Fruit fly (Drosophila melanogaster): ENCODE results near the gene CCT2.

The CCT2 gene

DNA sequence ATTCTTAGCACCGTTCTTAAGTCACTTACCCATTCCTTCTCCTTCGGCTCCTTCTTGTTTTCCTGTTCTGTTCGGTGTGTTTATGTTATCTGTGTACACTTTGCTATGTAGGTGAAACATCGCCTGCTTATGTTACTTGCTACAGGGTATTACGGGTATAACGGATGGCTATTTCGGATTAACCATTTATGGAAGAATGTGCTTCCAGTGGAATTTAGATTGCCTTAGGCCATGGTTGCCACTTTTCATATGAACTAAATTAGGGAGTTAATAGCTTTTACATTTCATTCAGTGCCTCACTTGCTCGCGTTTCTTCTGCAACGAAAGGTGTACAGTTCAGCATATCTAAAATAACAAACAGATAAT, 40.9 kb upstream of the CCT2 start (continued):
- TF ChIP-seq caup (GFP tag; optimal IDR thresholded peaks at IDR 0.05; ENCODE audit: severe bottlenecking), result no peak
- TF ChIP-seq CG32772 (GFP tag; IDR thresholded peaks at IDR 0.05), result no peak
- no peak for TF ChIP-seq dan (GFP tag; IDR thresholded peaks at IDR 0.05)
- peak in 1 of 2 experiments; percentile 29 for TF ChIP-seq pan (optimal IDR thresholded peaks at IDR 0.05)
- TF ChIP-seq pan (GFP tag; optimal IDR thresholded peaks at IDR 0.05 in 1 of 2, IDR thresholded peaks at IDR 0.05 in 1 of 2), result peak in 1 of 2 experiments; percentile 28
- no peak for TF ChIP-seq CG8924 (tag; optimal IDR thresholded peaks at IDR 0.05)
- TF ChIP-seq Pdp1 (GFP tag; optimal IDR thresholded peaks at IDR 0.05), result peak in 1 of 2 experiments; percentile 16
- no peak for TF ChIP-seq CG10267 (tag; optimal IDR thresholded peaks at IDR 0.05)
- no peak for TF ChIP-seq zen (tag; optimal IDR thresholded peaks at IDR 0.05)
- no peak for TF ChIP-seq HLH54F (GFP tag; optimal IDR thresholded peaks at IDR 0.05)
- TF ChIP-seq CG16813 (GFP tag; IDR thresholded peaks at IDR 0.05; ENCODE audit: partially characterized antibody), result no peak
- no peak for TF ChIP-seq CG7987 (GFP tag; optimal IDR thresholded peaks at IDR 0.05)
- no peak for TF ChIP-seq H2.0 (GFP tag; IDR thresholded peaks at IDR 0.05)
- no peak for TF ChIP-seq yki (optimal IDR thresholded peaks at IDR 0.05)
- peak; percentile 70 for TF ChIP-seq D19B (GFP tag; optimal IDR thresholded peaks at IDR 0.05)
- TF ChIP-seq Mad (GFP tag; optimal IDR thresholded peaks at IDR 0.05), result no peak
- TF ChIP-seq PHDP (tag; optimal IDR thresholded peaks at IDR 0.05), result no peak
- TF ChIP-seq Med (GFP tag), result no peak
- TF ChIP-seq vfl (GFP tag; optimal IDR thresholded peaks at IDR 0.05), result no peak
- TF ChIP-seq Bteb2 (GFP tag; optimal IDR thresholded peaks at IDR 0.05), result no peak
- no peak for TF ChIP-seq CG9727 (GFP tag; optimal IDR thresholded peaks at IDR 0.05)
- no peak for TF ChIP-seq ato (GFP tag; IDR thresholded peaks at IDR 0.05; ENCODE audit: partially characterized antibody)
- TF ChIP-seq Fer2 (tag; optimal IDR thresholded peaks at IDR 0.05), result no peak
- TF ChIP-seq Oli (tag; optimal IDR thresholded peaks at IDR 0.05), result peak; percentile 43
- no peak for TF ChIP-seq tna (GFP tag; IDR thresholded peaks at IDR 0.05; ENCODE audit: partially characterized antibody)
- TF ChIP-seq CG3163 (GFP tag; optimal IDR thresholded peaks at IDR 0.05), result no peak
- no peak for TF ChIP-seq CG2712 (tag; optimal IDR thresholded peaks at IDR 0.05)
- no peak for TF ChIP-seq Elba2 (GFP tag; optimal IDR thresholded peaks at IDR 0.05)
- no peak for TF ChIP-seq HLH4C (GFP tag; IDR thresholded peaks at IDR 0.05; ENCODE audit: partially characterized antibody)
- TF ChIP-seq bsh (GFP tag; optimal IDR thresholded peaks at IDR 0.05), result peak in 1 of 2 experiments; percentile 59
- TF ChIP-seq CG1233 (GFP tag; optimal IDR thresholded peaks at IDR 0.05), result no peak
- TF ChIP-seq Dad (GFP tag; optimal IDR thresholded peaks at IDR 0.05), result no peak
- peak; percentile 20 for TF ChIP-seq CG30431 (GFP tag; optimal IDR thresholded peaks at IDR 0.05)
- TF ChIP-seq slou (GFP tag; optimal IDR thresholded peaks at IDR 0.05), result no peak
- TF ChIP-seq Dref (GFP tag; IDR thresholded peaks at IDR 0.05), result no peak
- no peak for TF ChIP-seq CG13624 (GFP tag; optimal IDR thresholded peaks at IDR 0.05)
- no peak for TF ChIP-seq CG34376 (GFP tag; optimal IDR thresholded peaks at IDR 0.05)
- TF ChIP-seq bowl (GFP tag; IDR thresholded peaks at IDR 0.05), result no peak
- peak; percentile 22 for TF ChIP-seq CG15696 (tag; optimal IDR thresholded peaks at IDR 0.05)
- no peak for TF ChIP-seq toy (GFP tag; IDR thresholded peaks at IDR 0.05)
- TF ChIP-seq scrt (GFP tag; optimal IDR thresholded peaks at IDR 0.05), result no peak
- no peak for TF ChIP-seq CG13296 (GFP tag; optimal IDR thresholded peaks at IDR 0.05)
- no peak for TF ChIP-seq chn (GFP tag; optimal IDR thresholded peaks at IDR 0.05)
- no peak for TF ChIP-seq tio (GFP tag; optimal IDR thresholded peaks at IDR 0.05)
- no peak for TF ChIP-seq crp (GFP tag; optimal IDR thresholded peaks at IDR 0.05)
- no peak for TF ChIP-seq chm (GFP tag; IDR thresholded peaks at IDR 0.05)
- TF ChIP-seq Ptx1 (GFP tag; IDR thresholded peaks at IDR 0.05), result no peak
- no peak for TF ChIP-seq NK7.1 (GFP tag; optimal IDR thresholded peaks at IDR 0.05)
- TF ChIP-seq Hand (GFP tag; optimal IDR thresholded peaks at IDR 0.05), result no peak
- TF ChIP-seq Sry-β (GFP tag; optimal IDR thresholded peaks at IDR 0.05), result no peak
- TF ChIP-seq Atf6 (GFP tag; IDR thresholded peaks at IDR 0.05), result no peak
